Comparison of ENCODE assay signal across 1 fruit fly cellular context in genomic region chr2L:17383588-17384308, dm6.
TF ChIP-seq lines count a peak whose summit lies in the region.

TSS of gene Lrch (minus strand) at chr2L:17384115.

TF ChIP-seq in whole organism, embryonic, 481 proteins besides CTCF, POLR2A, EP300 and RAD21 (continued from another document):
- TF ChIP-seq sim (GFP tag; IDR thresholded peaks at IDR 0.05; lab: Robert Waterston, UW) (no peak), kah (GFP tag; optimal IDR thresholded peaks at IDR 0.05; lab: Kevin White, UChicago) (peak; percentile 8), CG12659 (GFP tag; optimal IDR thresholded peaks at IDR 0.05; lab: Kevin White, UChicago) (peak; percentile 47), crol (GFP tag; IDR thresholded peaks at IDR 0.05; lab: Robert Waterston, UW) (peak; percentile 48; the same call in 1 of the 2 replicates), dm (GFP tag; optimal IDR thresholded peaks at IDR 0.05; lab: Kevin White, UChicago) (peak; percentile 44), unpg (GFP tag; optimal IDR thresholded peaks at IDR 0.05; lab: Kevin White, UChicago) (peak; percentile 27), tna (GFP tag; IDR thresholded peaks at IDR 0.05; lab: Robert Waterston, UW; ENCODE audit: partially characterized antibody) (peak; percentile 81), Opbp (GFP tag; IDR thresholded peaks at IDR 0.05; lab: Robert Waterston, UW; ENCODE audit: partially characterized antibody) (peak; percentile 91), H15 (GFP tag; IDR thresholded peaks at IDR 0.05; lab: Robert Waterston, UW) (0 out of 3 replicates have a peak, but pooled peaks have one; percentile 42), CG17328 (GFP tag; IDR thresholded peaks at IDR 0.05; lab: Robert Waterston, UW) (peak; percentile 41), NC2α (GFP tag; optimal IDR thresholded peaks at IDR 0.05; lab: Kevin White, UChicago) (no peak), CG2120 (GFP tag; optimal IDR thresholded peaks at IDR 0.05; lab: Kevin White, UChicago) (no peak), gcm (GFP tag; optimal IDR thresholded peaks at IDR 0.05; lab: Kevin White, UChicago) (peak; percentile 6), CG8089 (GFP tag; optimal IDR thresholded peaks at IDR 0.05; lab: Kevin White, UChicago) (peak; percentile 18), CG15696 (tag; optimal IDR thresholded peaks at IDR 0.05; lab: Kevin White, UChicago) (no peak), CG18262 (tag; optimal IDR thresholded peaks at IDR 0.05; lab: Kevin White, UChicago) (no peak), luna (GFP tag; optimal IDR thresholded peaks at IDR 0.05; lab: Kevin White, UChicago) (no peak), bcd (GFP tag; optimal IDR thresholded peaks at IDR 0.05; lab: Kevin White, UChicago) (peak; percentile 23), CG13624 (GFP tag; optimal IDR thresholded peaks at IDR 0.05; lab: Kevin White, UChicago) (no peak), org-1 (GFP tag; optimal IDR thresholded peaks at IDR 0.05; lab: Kevin White, UChicago) (peak; percentile 29), CG10267 (tag; optimal IDR thresholded peaks at IDR 0.05; lab: Kevin White, UChicago) (no peak), ap (GFP tag; IDR thresholded peaks at IDR 0.05; lab: Robert Waterston, UW) (no peak), CG8290 (GFP tag; optimal IDR thresholded peaks at IDR 0.05; lab: Kevin White, UChicago) (no peak), CG8290 (tag; optimal IDR thresholded peaks at IDR 0.05; lab: Kevin White, UChicago) (peak in 1 of 2 experiments; percentile 75), Hr51 (GFP tag; optimal IDR thresholded peaks at IDR 0.05; lab: Kevin White, UChicago) (no peak), Atf3 (GFP tag; optimal IDR thresholded peaks at IDR 0.05; lab: Kevin White, UChicago) (no peak), CG10543 (GFP tag; optimal IDR thresholded peaks at IDR 0.05; lab: Kevin White, UChicago) (peak; percentile 28), D19A (tag; optimal IDR thresholded peaks at IDR 0.05; lab: Kevin White, UChicago) (no peak), CG7372 (GFP tag; IDR thresholded peaks at IDR 0.05; lab: Robert Waterston, UW) (no peak), mirr (GFP tag; optimal IDR thresholded peaks at IDR 0.05; lab: Kevin White, UChicago) (peak; percentile 63), CG7745 (tag; optimal IDR thresholded peaks at IDR 0.05; lab: Kevin White, UChicago) (no peak), ash1 (GFP tag; optimal IDR thresholded peaks at IDR 0.05; lab: Kevin White, UChicago) (peak; percentile 47), Abd-B (GFP tag; optimal IDR thresholded peaks at IDR 0.05; lab: Kevin White, UChicago) (no peak), YL-1 (GFP tag; optimal IDR thresholded peaks at IDR 0.05; lab: Kevin White, UChicago) (peak; percentile 58), CkIIα-i1 (GFP tag; IDR thresholded peaks at IDR 0.05; lab: Robert Waterston, UW) (no peak), ftz-f1 (GFP tag; optimal IDR thresholded peaks at IDR 0.05; lab: Kevin White, UChicago) (no peak), CG4707 (GFP tag; optimal IDR thresholded peaks at IDR 0.05; lab: Kevin White, UChicago) (peak; percentile 58), BEAF-32 (GFP tag; optimal IDR thresholded peaks at IDR 0.05; lab: Kevin White, UChicago) (no peak), CG15073 (GFP tag; optimal IDR thresholded peaks at IDR 0.05; lab: Kevin White, UChicago) (no peak), CG8924 (tag; optimal IDR thresholded peaks at IDR 0.05; lab: Kevin White, UChicago) (peak; percentile 39), CG2712 (tag; optimal IDR thresholded peaks at IDR 0.05; lab: Kevin White, UChicago) (peak; percentile 35), Stat92E (GFP tag; optimal IDR thresholded peaks at IDR 0.05; lab: Kevin White, UChicago) (peak in 1 of 3 experiments; percentile 98), bowl (GFP tag; IDR thresholded peaks at IDR 0.05; lab: Robert Waterston, UW) (no peak), CG32767 (GFP tag; IDR thresholded peaks at IDR 0.05; lab: Robert Waterston, UW) (peak; percentile 36; the same call in 1 of the 2 replicates), CG4617 (GFP tag; optimal IDR thresholded peaks at IDR 0.05; lab: Kevin White, UChicago; ENCODE audit: borderline replicate concordance) (peak; percentile 45), vfl (GFP tag; optimal IDR thresholded peaks at IDR 0.05; lab: Kevin White, UChicago) (no peak), Optix (GFP tag; IDR thresholded peaks at IDR 0.05; lab: Robert Waterston, UW) (0 out of 3 replicates have a peak, but pooled peaks have one; percentile 47), rib (GFP tag; IDR thresholded peaks at IDR 0.05; lab: Robert Waterston, UW) (0 out of 2 replicates have a peak, but pooled peaks have one; percentile 21), CG3726 (GFP tag; IDR thresholded peaks at IDR 0.05; lab: Robert Waterston, UW) (no peak), CG1603 (tag; optimal IDR thresholded peaks at IDR 0.05; lab: Kevin White, UChicago) (peak; percentile 63), CG1529 (GFP tag; optimal IDR thresholded peaks at IDR 0.05; lab: Kevin White, UChicago) (no peak), stwl (tag; optimal IDR thresholded peaks at IDR 0.05; lab: Kevin White, UChicago) (peak; percentile 56), CG17568 (GFP tag; optimal IDR thresholded peaks at IDR 0.05; lab: Kevin White, UChicago) (no peak), CG13287 (GFP tag; IDR thresholded peaks at IDR 0.05; lab: Robert Waterston, UW; ENCODE audit: partially characterized antibody) (peak; percentile 80), CG12744 (GFP tag; optimal IDR thresholded peaks at IDR 0.05; lab: Kevin White, UChicago) (no peak), zen2 (GFP tag; IDR thresholded peaks at IDR 0.05; lab: Robert Waterston, UW; ENCODE audit: partially characterized antibody) (peak; percentile 51; the same call in 1 of the 3 replicates), CG11093 (GFP tag; IDR thresholded peaks at IDR 0.05; lab: Robert Waterston, UW) (no peak), Dll (GFP tag; IDR thresholded peaks at IDR 0.05; lab: Robert Waterston, UW; ENCODE audit: partially characterized antibody) (peak; percentile 72; the same call in 3 of the 4 replicates), Xrp1 (GFP tag; IDR thresholded peaks at IDR 0.05; lab: Robert Waterston, UW) (no peak), CG4328 (GFP tag; optimal IDR thresholded peaks at IDR 0.05; lab: Kevin White, UChicago) (no peak), CG5953 (GFP tag; IDR thresholded peaks at IDR 0.05; lab: Robert Waterston, UW) (no peak), CG2889 (GFP tag; IDR thresholded peaks at IDR 0.05; lab: Robert Waterston, UW) (no peak)
